Worm (Caenorhabditis elegans): ENCODE results near the gene slc-17.8.

Gene slc-17.8

DNA sequence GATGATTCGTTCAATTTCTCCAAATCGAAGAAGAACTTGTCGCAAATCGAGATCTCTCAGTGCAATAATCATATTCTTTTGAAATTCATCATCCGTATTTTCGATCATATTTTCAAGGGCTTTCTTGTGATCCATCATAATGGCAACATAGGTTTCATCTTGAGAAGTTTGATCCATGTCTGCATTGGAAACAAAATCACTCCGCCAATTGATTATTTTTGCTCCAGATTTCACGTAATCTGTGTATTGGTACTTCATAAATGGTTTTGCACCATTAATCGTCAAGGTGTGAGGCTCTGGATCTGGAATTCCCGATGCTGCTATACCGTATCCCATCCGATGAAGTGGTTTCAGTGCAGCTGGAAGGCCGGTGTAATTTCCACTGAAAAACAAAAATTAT, 29.0 kb downstream of the slc-17.8 start (continued):
- TF ChIP-seq die-1 (tag; optimal IDR thresholded peaks at IDR 0.05) (no peak), rcor-1 (GFP tag; IDR thresholded peaks at IDR 0.05) (no peak), T07F8.4 (tag; optimal IDR thresholded peaks at IDR 0.05) (no peak), T26A5.8 (tag; optimal IDR thresholded peaks at IDR 0.05) (no peak), F22D6.2 (tag; optimal IDR thresholded peaks at IDR 0.05) (no peak), F10E7.11 (tag; optimal IDR thresholded peaks at IDR 0.05) (no peak), tbx-9 (tag; optimal IDR thresholded peaks at IDR 0.05; ENCODE audit: borderline replicate concordance) (no peak)

DNA sequence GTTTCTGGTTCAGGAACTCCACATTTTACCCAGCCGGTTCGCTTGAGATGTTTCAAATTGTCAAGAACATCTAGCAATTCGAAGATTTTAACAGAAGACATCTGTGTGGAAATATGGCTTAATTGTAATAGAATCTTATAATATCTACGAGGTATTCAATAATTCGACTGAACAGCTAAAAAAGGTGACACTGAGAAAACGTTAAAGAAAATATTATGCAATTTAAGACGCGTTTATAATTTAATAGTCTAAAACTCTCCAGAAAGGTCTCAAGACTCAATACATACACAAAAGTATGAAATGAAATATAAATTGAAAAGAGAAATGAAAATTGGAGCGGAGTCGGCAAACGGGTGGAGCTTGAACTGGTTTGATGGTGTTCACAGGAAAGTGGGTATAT, 32.0 kb downstream of the slc-17.8 start, which contains the start of gene F45F2.9:
Gene F45F2.9 (minus strand): TSS at position 101 of the 400 bp plus-strand sequence.
- TF ChIP-seq hrde-1 (tag; optimal IDR thresholded peaks at IDR 0.05; ENCODE audit: borderline replicate concordance) (peak; percentile 15), egl-44 (GFP tag; IDR thresholded peaks at IDR 0.05) (no peak)

DNA sequence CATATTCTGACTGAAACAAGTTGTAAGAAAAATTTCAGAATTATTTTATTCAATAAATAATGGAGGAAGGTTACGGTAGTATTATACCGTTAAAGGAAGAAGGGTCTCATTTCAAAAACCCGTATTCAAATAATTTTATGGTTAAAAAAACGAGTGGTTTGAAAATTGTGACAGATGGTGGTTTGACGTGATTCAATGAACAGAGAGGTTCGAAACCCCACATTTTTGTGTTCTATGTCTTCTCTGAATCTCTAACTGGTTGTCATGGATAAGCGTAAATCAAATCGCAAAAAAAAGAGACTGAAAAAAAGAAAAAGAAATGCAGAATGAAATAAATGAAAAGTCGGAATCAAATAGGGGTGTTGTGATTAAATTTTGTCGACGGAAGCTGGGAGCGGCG, 38.1 kb downstream of the slc-17.8 start, which contains the start of gene ZK994.6:
Gene ZK994.6 (minus strand): TSS at position 101 of the 400 bp plus-strand sequence.
- TF ChIP-seq Y79H2A.3 (GFP tag; conservative IDR thresholded peaks at IDR 0.05) (no peak), sdz-38 (tag; optimal IDR thresholded peaks at IDR 0.05) (no peak), sptf-2 (GFP tag; optimal IDR thresholded peaks at IDR 0.05) (no peak), rcor-1 (GFP tag; IDR thresholded peaks at IDR 0.05) (no peak), nhr-27 (tag; optimal IDR thresholded peaks at IDR 0.05) (no peak), hlh-26 (GFP tag; conservative IDR thresholded peaks at IDR 0.05) (no peak), pbrm-1 (GFP tag; IDR thresholded peaks at IDR 0.05) (no peak), ceh-40 (GFP tag; IDR thresholded peaks at IDR 0.05) (no peak), unc-62 (GFP tag; optimal IDR thresholded peaks at IDR 0.05) (no peak), tbp1 (GFP tag; optimal IDR thresholded peaks at IDR 0.05) (no peak), lsy-27 (tag; optimal IDR thresholded peaks at IDR 0.05; ENCODE audit: borderline replicate concordance, insufficient read depth) (no peak), tbx-9 (tag; optimal IDR thresholded peaks at IDR 0.05; ENCODE audit: borderline replicate concordance) (no peak), madf-10 (tag; optimal IDR thresholded peaks at IDR 0.05) (no peak)

DNA sequence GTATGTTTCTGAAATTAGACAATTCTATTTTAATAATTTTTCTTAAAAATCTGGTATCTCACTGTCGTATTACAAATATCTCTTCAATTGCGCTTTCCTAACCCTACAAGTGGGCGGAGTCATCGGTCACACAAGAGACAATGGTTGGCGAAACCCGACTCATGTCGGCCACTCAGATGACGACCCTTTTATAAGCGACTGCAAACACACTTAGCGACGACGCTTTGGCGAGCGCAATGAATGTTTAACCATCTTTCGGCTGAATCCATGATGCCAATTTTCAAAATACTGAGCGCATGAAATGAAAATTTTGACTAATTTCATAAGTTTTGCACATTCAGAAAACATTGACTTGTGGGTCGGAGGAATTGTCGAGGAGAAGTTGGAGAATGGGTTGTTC, 45.0 kb downstream of the slc-17.8 start:
- TF ChIP-seq egl-44 (GFP tag; IDR thresholded peaks at IDR 0.05) = peak; percentile 100
- peak; percentile 50 for TF ChIP-seq dpl-1 (GFP tag; optimal IDR thresholded peaks at IDR 0.05)
- peak; percentile 98 for TF ChIP-seq snpc-1.3 (tag; optimal IDR thresholded peaks at IDR 0.05; ENCODE audit: insufficient read depth)
- TF ChIP-seq ztf-22 (GFP tag; optimal IDR thresholded peaks at IDR 0.05) = peak; percentile 99
- TF ChIP-seq Y79H2A.3 (GFP tag; conservative IDR thresholded peaks at IDR 0.05) = peak; percentile 98
- peak; percentile 100 for TF ChIP-seq fkh-3 (tag; optimal IDR thresholded peaks at IDR 0.05)
- TF ChIP-seq repo-1 (tag; optimal IDR thresholded peaks at IDR 0.05) = peak; percentile 100
- TF ChIP-seq ceh-100 (GFP tag; IDR thresholded peaks at IDR 0.05) = peak; percentile 91
- peak; percentile 93 for TF ChIP-seq bed-2 (GFP tag; IDR thresholded peaks at IDR 0.05)
- TF ChIP-seq ets-4 (GFP tag; optimal IDR thresholded peaks at IDR 0.05) = peak; percentile 100
- peak; percentile 99 for TF ChIP-seq sea-2 (GFP tag; IDR thresholded peaks at IDR 0.05)
- peak; percentile 96 to 99 for TF ChIP-seq rec-8 (tag; optimal IDR thresholded peaks at IDR 0.05)
- peak; percentile 99 for TF ChIP-seq mxl-1 (tag; optimal IDR thresholded peaks at IDR 0.05)
- peak; percentile 100 for TF ChIP-seq Y56A3A.18 (GFP tag; IDR thresholded peaks at IDR 0.05)
- peak; percentile 89 for TF ChIP-seq Y67H2A.10 (GFP tag; conservative IDR thresholded peaks at IDR 0.05)
- TF ChIP-seq snpc-4 (GFP tag; optimal IDR thresholded peaks at IDR 0.05) = peak; percentile 99
- TF ChIP-seq snpc-4 (tag; optimal IDR thresholded peaks at IDR 0.05) = peak; percentile 99 to 100 (median 100)
- peak; percentile 94 for TF ChIP-seq madf-10 (tag; optimal IDR thresholded peaks at IDR 0.05)
- TF ChIP-seq D2030.7 (GFP tag; IDR thresholded peaks at IDR 0.05) = peak; percentile 93
- peak; percentile 84 for TF ChIP-seq madf-8 (GFP tag; conservative IDR thresholded peaks at IDR 0.05)
- peak; percentile 93 for TF ChIP-seq C06A6.2 (GFP tag; conservative IDR thresholded peaks at IDR 0.05)
- peak; percentile 98 for TF ChIP-seq hrde-1 (tag; optimal IDR thresholded peaks at IDR 0.05; ENCODE audit: borderline replicate concordance)
- TF ChIP-seq ekl-4 (GFP tag; IDR thresholded peaks at IDR 0.05) = peak; percentile 99
- peak; percentile 100 for TF ChIP-seq zim-3 (tag; optimal IDR thresholded peaks at IDR 0.05)
- peak; percentile 96 for TF ChIP-seq B0035.1 (tag; optimal IDR thresholded peaks at IDR 0.05)
- TF ChIP-seq attf-3 (GFP tag; conservative IDR thresholded peaks at IDR 0.05) = peak; percentile 80
- TF ChIP-seq hmg-20 (GFP tag; IDR thresholded peaks at IDR 0.05) = peak; percentile 98
